Worm (Caenorhabditis elegans): ENCODE results near the gene lov-1.

- TF ChIP-seq aly-2 (tag; optimal IDR thresholded peaks at IDR 0.05) (no peak), pha-4 (tag; optimal IDR thresholded peaks at IDR 0.05) (no peak)
These were observed 61.1 kb downstream of the lov-1 start, which contains the start of gene stg-1 for ce11 chrII:10060508-10060907.
